Fruit fly (Drosophila melanogaster): Measurements from ENCODE around the gene CG8086.
A peak's percentile ranks its signal among the peaks of the same experiment; 100 is the strongest.

CG8086 gene

dm6 chr2L:8274958-8275584, 17.8 kb upstream of the CG8086 start (continued):
- no peak for TF ChIP-seq sc (optimal IDR thresholded peaks at IDR 0.05)
- TF ChIP-seq sc (GFP tag; optimal IDR thresholded peaks at IDR 0.05): peak; percentile 46
- no peak for TF ChIP-seq CG9215 (GFP tag; IDR thresholded peaks at IDR 0.05)
- no peak for TF ChIP-seq ash1 (GFP tag; optimal IDR thresholded peaks at IDR 0.05)
- peak; percentile 63 for TF ChIP-seq tap (tag; optimal IDR thresholded peaks at IDR 0.05)
- peak; percentile 38 for TF ChIP-seq Deaf1 (tag; optimal IDR thresholded peaks at IDR 0.05)
- peak; percentile 64 for TF ChIP-seq Six4 (GFP tag; optimal IDR thresholded peaks at IDR 0.05)
- TF ChIP-seq CG13296 (GFP tag; optimal IDR thresholded peaks at IDR 0.05): no peak
- peak in 1 of 2 experiments; percentile 47 for TF ChIP-seq dpn (GFP tag; optimal IDR thresholded peaks at IDR 0.05)
- peak; percentile 69 for TF ChIP-seq lmd (GFP tag; IDR thresholded peaks at IDR 0.05)
- 0 out of 3 replicates have a peak, but pooled peaks have one; percentile 49 for TF ChIP-seq H15 (GFP tag; IDR thresholded peaks at IDR 0.05)
- TF ChIP-seq az2 (GFP tag; optimal IDR thresholded peaks at IDR 0.05): peak; percentile 51
- peak; percentile 16; the same call in 1 of the 2 replicates for TF ChIP-seq CG7372 (GFP tag; IDR thresholded peaks at IDR 0.05)
- TF ChIP-seq CG15601 (tag; optimal IDR thresholded peaks at IDR 0.05): peak; percentile 58
- no peak for TF ChIP-seq Camta (GFP tag; optimal IDR thresholded peaks at IDR 0.05)
- no peak for TF ChIP-seq Dip2 (GFP tag; IDR thresholded peaks at IDR 0.05)
- no peak for TF ChIP-seq fru (optimal IDR thresholded peaks at IDR 0.05)
- no peak for TF ChIP-seq Fer2 (tag; optimal IDR thresholded peaks at IDR 0.05)
- peak; percentile 7 for TF ChIP-seq pho (GFP tag; optimal IDR thresholded peaks at IDR 0.05)
- no peak for TF ChIP-seq lbe (GFP tag; optimal IDR thresholded peaks at IDR 0.05)
- peak; percentile 56; the same call in 1 of the 3 replicates for TF ChIP-seq CG2199 (GFP tag; IDR thresholded peaks at IDR 0.05)
- peak; percentile 38 for TF ChIP-seq Fer1 (GFP tag; optimal IDR thresholded peaks at IDR 0.05)
- TF ChIP-seq gem (tag; optimal IDR thresholded peaks at IDR 0.05): peak; percentile 86
- TF ChIP-seq gsb (GFP tag; IDR thresholded peaks at IDR 0.05): no peak
- no peak for TF ChIP-seq Dfd (GFP tag; optimal IDR thresholded peaks at IDR 0.05)
- no peak for TF ChIP-seq CG6654 (GFP tag; optimal IDR thresholded peaks at IDR 0.05)
- TF ChIP-seq CG16863 (GFP tag; optimal IDR thresholded peaks at IDR 0.05): peak; percentile 6
- TF ChIP-seq CG2889 (GFP tag; IDR thresholded peaks at IDR 0.05): peak; percentile 26; the same call in 1 of the 3 replicates
- no peak for TF ChIP-seq Elba2 (GFP tag; optimal IDR thresholded peaks at IDR 0.05)
- peak; percentile 67 for TF ChIP-seq CoRest (tag; optimal IDR thresholded peaks at IDR 0.05)
- no peak for TF ChIP-seq maf-S (GFP tag; optimal IDR thresholded peaks at IDR 0.05)
- no peak for TF ChIP-seq CG42726 (GFP tag; IDR thresholded peaks at IDR 0.05; ENCODE audit: partially characterized antibody)
- no peak for TF ChIP-seq mld (GFP tag; IDR thresholded peaks at IDR 0.05; ENCODE audit: partially characterized antibody)
- peak; percentile 86 for TF ChIP-seq CG18262 (tag; optimal IDR thresholded peaks at IDR 0.05)
- TF ChIP-seq zfh1 (GFP tag; IDR thresholded peaks at IDR 0.05): peak; percentile 69; the same call in 2 of the 3 replicates
- TF ChIP-seq CG11695 (GFP tag; IDR thresholded peaks at IDR 0.05): peak; percentile 72
- TF ChIP-seq sqz (GFP tag; optimal IDR thresholded peaks at IDR 0.05): peak; percentile 34
- TF ChIP-seq stwl (tag; optimal IDR thresholded peaks at IDR 0.05): peak; percentile 24
- peak; percentile 86 for TF ChIP-seq CG17829 (tag; optimal IDR thresholded peaks at IDR 0.05)
- TF ChIP-seq hb (GFP tag; IDR thresholded peaks at IDR 0.05; ENCODE audit: partially characterized antibody): no peak
- TF ChIP-seq CG4854 (GFP tag; optimal IDR thresholded peaks at IDR 0.05): no peak
- no peak for TF ChIP-seq Mrtf (GFP tag; IDR thresholded peaks at IDR 0.05)
- peak; percentile 58 for TF ChIP-seq Chrac-16 (GFP tag; optimal IDR thresholded peaks at IDR 0.05)
- TF ChIP-seq CTCF (GFP tag; optimal IDR thresholded peaks at IDR 0.05): no peak
- TF ChIP-seq fu2 (GFP tag; optimal IDR thresholded peaks at IDR 0.05): no peak
- peak; percentile 67 for TF ChIP-seq Hsf (GFP tag; optimal IDR thresholded peaks at IDR 0.05)
- TF ChIP-seq Rfx (GFP tag; IDR thresholded peaks at IDR 0.05): peak; percentile 22; the same call in 1 of the 2 replicates
- no peak for TF ChIP-seq YL-1 (GFP tag; optimal IDR thresholded peaks at IDR 0.05)
- no peak for TF ChIP-seq BEAF-32 (GFP tag; optimal IDR thresholded peaks at IDR 0.05)
- no peak for TF ChIP-seq Doc2 (GFP tag; IDR thresholded peaks at IDR 0.05)
- TF ChIP-seq CG13287 (GFP tag; IDR thresholded peaks at IDR 0.05; ENCODE audit: partially characterized antibody): no peak
- peak; percentile 63 for TF ChIP-seq fd96Cb (tag; optimal IDR thresholded peaks at IDR 0.05)

Data from whole organism, embryonic.